Worm (Caenorhabditis elegans): Measurements from ENCODE around the gene osm-7.

DNA sequence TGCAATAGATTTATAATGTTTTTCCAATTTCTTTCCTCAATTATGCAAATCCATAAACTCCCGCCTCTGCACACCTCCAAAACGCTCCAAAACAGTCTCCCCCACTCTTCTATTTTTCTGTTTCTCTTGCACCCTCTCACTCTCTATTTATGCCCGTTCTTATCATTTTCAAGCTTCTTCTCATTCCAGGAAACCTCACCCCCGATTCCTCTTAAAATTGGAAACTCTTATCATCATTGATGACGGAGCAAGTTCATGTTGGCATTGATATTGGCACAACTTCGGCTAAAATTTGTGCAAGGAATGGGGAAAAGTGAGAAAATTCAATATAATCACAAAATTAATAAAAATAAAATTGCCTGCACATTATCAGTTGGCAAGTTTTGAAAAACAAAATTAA is 31.9 kb downstream of the osm-7 start, which contains the start of gene shpk-1:
- TF ChIP-seq F52B5.7 (tag; optimal IDR thresholded peaks at IDR 0.05) = no peak
- TF ChIP-seq ama-1 (optimal IDR thresholded peaks at IDR 0.05) = no peak
- TF ChIP-seq ama-1 (GFP tag; optimal IDR thresholded peaks at IDR 0.05) = no peak
